Worm (Caenorhabditis elegans): ENCODE data around the gene F08G2.7.

ce11 chrII:13806269-13806668 lies 34.7 kb downstream of the F08G2.7 start:
- no peak for TF ChIP-seq scrt-1 (GFP tag; IDR thresholded peaks at IDR 0.05)
- no peak for TF ChIP-seq ama-1 (optimal IDR thresholded peaks at IDR 0.05)
- TF ChIP-seq ets-7 (tag; optimal IDR thresholded peaks at IDR 0.05) = no peak
- TF ChIP-seq hmbx-1 (tag; optimal IDR thresholded peaks at IDR 0.05) = no peak
- no peak for TF ChIP-seq B0310.2 (tag; optimal IDR thresholded peaks at IDR 0.05)
- TF ChIP-seq ceh-13 (GFP tag; optimal IDR thresholded peaks at IDR 0.05) = no peak
- TF ChIP-seq aly-1 (tag; optimal IDR thresholded peaks at IDR 0.05) = no peak
- TF ChIP-seq tbx-11 (GFP tag; IDR thresholded peaks at IDR 0.05) = no peak
- TF ChIP-seq flt-1 (GFP tag; IDR thresholded peaks at IDR 0.05) = no peak
- TF ChIP-seq F13C5.2 (tag; optimal IDR thresholded peaks at IDR 0.05) = no peak
